Worm (Caenorhabditis elegans) whole organism, L4 larva: ENCODE results near the gene ethe-1.

ENCODE experiments used
- F10B5.3 ChIP-seq: sonication (generic microtip); optimal IDR thresholded peaks from 2 replicates; lab custom pipeline; 2016; ENCODE audit warnings: mild to moderate bottlenecking, missing genetic modification characterization, missing compliant biosample characterization
- Y5F2A.4 ChIP-seq: fragments of 200-800 bp; sonication (Bioruptor generic); optimal IDR thresholded peaks from 2 replicates; lab custom pipeline; 2018; ENCODE audit warnings: mild to moderate bottlenecking, missing genetic modification characterization, missing compliant biosample characterization
- Y75B8A.6 ChIP-seq: fragments of 200-800 bp; sonication (Bioruptor generic); IDR thresholded peaks from 2 replicates; pipeline ENCODE4 v1.3.6; 2022; ENCODE audit warnings: missing genetic modification reagents, missing genetic modification characterization, missing compliant biosample characterization
- aha-1 ChIP-seq: fragments of 150-350 bp; peaks from one replicate; lab custom pipeline; 2014; ENCODE audit warnings: missing biosample characterization, missing genetic modification characterization
- ceh-82 ChIP-seq: sonication (generic microtip); optimal IDR thresholded peaks from 2 replicates; lab custom pipeline; 2017; ENCODE audit warnings: missing biosample characterization, missing genetic modification characterization
- cey-2 ChIP-seq: sonication (generic microtip); optimal IDR thresholded peaks from 3 replicates; lab custom pipeline; 2017; ENCODE audit warnings: missing genetic modification characterization, mild to moderate bottlenecking, missing compliant biosample characterization, antibody characterized with exemption, borderline replicate concordance; ENCODE audit not compliant: insufficient read depth
- daf-16 ChIP-seq, 3 experiments: sonication (generic microtip); optimal IDR thresholded peaks; 2 replicates each; lab custom pipeline; 2016 to 2017; ENCODE audit warnings: missing genetic modification characterization in 3 of 3, missing genetic modification reagents in 3 of 3, mild to moderate bottlenecking in 2 of 3, missing compliant biosample characterization in 2 of 3, missing biosample characterization in 1 of 3, moderate library complexity in 1 of 3
- duxl-1 ChIP-seq: sonication (generic microtip); optimal IDR thresholded peaks from 2 replicates; lab custom pipeline; 2016; ENCODE audit warnings: mild to moderate bottlenecking, missing genetic modification characterization, moderate library complexity, missing compliant biosample characterization; ENCODE audit not compliant: poor library complexity
- dve-1 ChIP-seq: sonication (generic microtip); optimal IDR thresholded peaks from 2 replicates; lab custom pipeline; 2017; ENCODE audit warnings: antibody characterized with exemption, mild to moderate bottlenecking, missing genetic modification characterization, missing compliant biosample characterization; ENCODE audit not compliant: insufficient read depth
- fos-1 ChIP-seq: fragments of 150-350 bp; optimal IDR thresholded peaks from 2 replicates; lab custom pipeline; 2014; ENCODE audit warnings: missing biosample characterization, missing genetic modification characterization
- hif-1 ChIP-seq, 2 experiments: sonication (generic microtip); optimal IDR thresholded peaks; 2 replicates each; lab custom pipeline; 2016 to 2017; ENCODE audit warnings: missing compliant biosample characterization in 2 of 2, missing genetic modification characterization in 2 of 2, missing genetic modification reagents in 2 of 2, missing genotype in 2 of 2, mild to moderate bottlenecking in 1 of 2
- hlh-11 ChIP-seq: fragments of 200-800 bp; sonication (Bioruptor generic); optimal IDR thresholded peaks from 2 replicates; lab custom pipeline; 2018; ENCODE audit warnings: mild to moderate bottlenecking, missing genetic modification characterization, missing compliant biosample characterization
- hlh-30 ChIP-seq: sonication (generic microtip); optimal IDR thresholded peaks from 2 replicates; lab custom pipeline; 2017; ENCODE audit warnings: antibody characterized with exemption, mild to moderate bottlenecking, missing genetic modification characterization, missing compliant biosample characterization; ENCODE audit not compliant: insufficient read depth
- jun-1 ChIP-seq: fragments of 150-350 bp; optimal IDR thresholded peaks from 2 replicates; lab custom pipeline; 2014; ENCODE audit warnings: missing biosample characterization, missing genetic modification reagents, missing genetic modification characterization
- lin-1 ChIP-seq: fragments of 200-800 bp; sonication (Bioruptor generic); IDR thresholded peaks from 2 replicates; pipeline ENCODE4 v1.3.6; 2022; ENCODE audit warnings: missing genetic modification reagents, missing genetic modification characterization, missing compliant biosample characterization
- lin-13 ChIP-seq: fragments of 150-350 bp; optimal IDR thresholded peaks from 2 replicates; lab custom pipeline; 2014; ENCODE audit warnings: missing biosample characterization, missing genetic modification reagents, missing genetic modification characterization
- lin-38 ChIP-seq: fragments of 200-800 bp; sonication (Bioruptor generic); IDR thresholded peaks from 2 replicates; pipeline ENCODE4 v1.3.6; 2022; ENCODE audit warnings: missing genetic modification reagents, missing genetic modification characterization, missing compliant biosample characterization
- lin-39 ChIP-seq: fragments of 150-350 bp; optimal IDR thresholded peaks from 2 replicates; lab custom pipeline; 2014; ENCODE audit warnings: missing biosample characterization, missing genetic modification reagents, missing genetic modification characterization
- lsy-2 ChIP-seq, 2 experiments: fragments of 150-350 bp in 1 of 2; sonication (generic microtip) in 1 of 2; optimal IDR thresholded peaks; 2 replicates each; lab custom pipeline; 2014 to 2017; ENCODE audit warnings: missing biosample characterization in 2 of 2, missing genetic modification characterization in 2 of 2
- mdt-29 ChIP-seq: fragments of 200-800 bp; sonication (Bioruptor generic); IDR thresholded peaks from 2 replicates; pipeline ENCODE4 v1.3.6; 2022; ENCODE audit warnings: missing genetic modification reagents, missing genetic modification characterization, missing compliant biosample characterization
- mes-2 ChIP-seq: sonication (generic microtip); optimal IDR thresholded peaks from 2 replicates; lab custom pipeline; 2016; ENCODE audit warnings: missing genotype, mild to moderate bottlenecking, missing genetic modification characterization, missing compliant biosample characterization; ENCODE audit not compliant: poor library complexity, severe bottlenecking
- nhr-102 ChIP-seq: sonication (generic microtip); optimal IDR thresholded peaks from 2 replicates; lab custom pipeline; 2016; ENCODE audit warnings: mild to moderate bottlenecking, missing genetic modification characterization, moderate library complexity, missing compliant biosample characterization
- nhr-111 ChIP-seq: fragments of 200-800 bp; sonication (Bioruptor generic); optimal IDR thresholded peaks from 2 replicates; lab custom pipeline; 2018; ENCODE audit warnings: mild to moderate bottlenecking, missing genetic modification characterization, missing compliant biosample characterization
- nhr-25 ChIP-seq: sonication (generic microtip); optimal IDR thresholded peaks from 2 replicates; lab custom pipeline; 2017; ENCODE audit warnings: missing genetic modification characterization, mild to moderate bottlenecking, missing compliant biosample characterization, antibody characterized with exemption, moderate library complexity, borderline replicate concordance; ENCODE audit not compliant: insufficient read depth
- nhr-41 ChIP-seq: fragments of 200-800 bp; sonication (Bioruptor generic); IDR thresholded peaks from 2 replicates; pipeline ENCODE4 v1.3.6; 2022; ENCODE audit warnings: missing genetic modification reagents, missing genetic modification characterization, missing compliant biosample characterization
- pha-4 ChIP-seq, 2 experiments: fragments of 150-350 bp in 1 of 2; fragments of 200-800 bp in 1 of 2; sonication (Bioruptor generic) in 1 of 2; IDR thresholded peaks in 1 of 2; optimal IDR thresholded peaks in 1 of 2; 2 replicates each; pipeline versions ENCODE4 v1.3.6 to Lab custom; 2014 to 2022; ENCODE audit warnings: missing genetic modification characterization in 2 of 2, missing genetic modification reagents in 2 of 2, missing biosample characterization in 1 of 2, missing compliant biosample characterization in 1 of 2
- php-3 ChIP-seq: fragments of 200-800 bp; sonication (Bioruptor generic); IDR thresholded peaks from 2 replicates; pipeline ENCODE4 v1.3.6; 2022; ENCODE audit warnings: missing genetic modification reagents, missing genetic modification characterization, missing compliant biosample characterization
- pqm-1 ChIP-seq: sonication (generic microtip); optimal IDR thresholded peaks from 2 replicates; lab custom pipeline; 2017; ENCODE audit warnings: missing biosample characterization, missing genetic modification characterization
- sdz-12 ChIP-seq: fragments of 200-800 bp; sonication (Bioruptor generic); optimal IDR thresholded peaks from 2 replicates; lab custom pipeline; 2018; ENCODE audit warnings: mild to moderate bottlenecking, missing genetic modification characterization, missing compliant biosample characterization
- snpc-1.2 ChIP-seq: fragments of 200-800 bp; sonication (Bioruptor generic); IDR thresholded peaks from 2 replicates; pipeline ENCODE4 v1.3.6; 2022; ENCODE audit warnings: missing genetic modification reagents, missing genetic modification characterization, missing compliant biosample characterization
- spr-1 ChIP-seq: sonication (generic microtip); optimal IDR thresholded peaks from 2 replicates; lab custom pipeline; 2016; ENCODE audit warnings: mild to moderate bottlenecking, missing genetic modification characterization, missing compliant biosample characterization
- unc-62 ChIP-seq, 3 experiments: fragments of 150-350 bp in 1 of 3; sonication (generic microtip); optimal IDR thresholded peaks in 2 of 3; peaks in 1 of 3; 1 replicate in 1 of 3; 2 replicates in 2 of 3; lab custom pipeline; 2014 to 2017; ENCODE audit warnings: missing biosample characterization in 3 of 3, missing genetic modification characterization in 3 of 3, missing genetic modification reagents in 3 of 3, missing genotype in 1 of 3
- vab-7 ChIP-seq: fragments of 200-800 bp; sonication (Bioruptor generic); IDR thresholded peaks from 2 replicates; pipeline ENCODE4 v1.3.6; 2022; ENCODE audit warnings: missing genetic modification reagents, missing genetic modification characterization, missing compliant biosample characterization

Gene ethe-1

DNA sequence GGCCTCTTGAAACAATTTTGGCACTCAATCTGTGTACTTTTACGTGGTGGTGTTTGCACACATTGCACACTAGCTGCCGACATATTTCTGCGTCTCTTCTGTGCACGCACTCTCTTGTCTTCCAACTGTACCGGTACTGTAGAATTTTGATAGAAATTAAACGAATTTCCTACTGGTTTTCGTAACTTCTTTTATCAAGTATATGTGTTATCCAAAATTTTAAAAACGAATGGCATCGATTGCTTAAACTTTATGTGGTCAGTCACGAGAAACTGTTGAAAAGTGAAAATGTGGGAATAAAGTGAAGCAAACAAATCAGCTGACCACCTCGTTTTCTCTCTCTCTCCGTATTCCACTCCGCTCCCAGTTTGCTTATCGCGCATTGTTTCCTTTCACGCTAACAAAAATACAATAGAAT is 4.8 kb upstream of the ethe-1 start (continued):
- no peak; the same call in 1 of the 2 replicates for TF ChIP-seq lin-1 (GFP tag; lab: Robert Waterston, UW)
- TF ChIP-seq lin-13 (GFP tag; lab: Kevin White, UChicago), result peak; percentile 19
- TF ChIP-seq pqm-1, result peak; percentile 38
- peak; percentile 19 to 20 for TF ChIP-seq hif-1 (tag; optimal IDR thresholded peaks at IDR 0.05; lab: Kevin White, UChicago)
- peak; percentile 92 for TF ChIP-seq hlh-11 (tag; lab: Kevin White, UChicago)
- no peak for TF ChIP-seq fos-1
- no peak for TF ChIP-seq nhr-41 (GFP tag; lab: Robert Waterston, UW)
- TF ChIP-seq pha-4 (GFP tag; IDR thresholded peaks at IDR 0.05; lab: Robert Waterston, UW), result 0 out of 2 replicates have a peak, but pooled peaks have one; percentile 35
- no peak for TF ChIP-seq pha-4 (tag; optimal IDR thresholded peaks at IDR 0.05; lab: Kevin White, UChicago)
- no peak for TF ChIP-seq unc-62 (GFP tag; optimal IDR thresholded peaks at IDR 0.05 in 1 of 2; lab: Kevin White, UChicago)
- no peak for TF ChIP-seq unc-62 (tag; optimal IDR thresholded peaks at IDR 0.05; lab: Kevin White, UChicago)
- TF ChIP-seq lsy-2 (tag; optimal IDR thresholded peaks at IDR 0.05; lab: Kevin White, UChicago), result peak in 1 of 2 experiments; percentile 51
- TF ChIP-seq nhr-25 (tag; lab: Kevin White, UChicago), result no peak
- no peak for TF ChIP-seq spr-1
- no peak for TF ChIP-seq F10B5.3 (tag; lab: Kevin White, UChicago)
- no peak for TF ChIP-seq lin-39
- no peak for TF ChIP-seq Y5F2A.4 (GFP tag; lab: Kevin White, UChicago)
- peak; percentile 9 for TF ChIP-seq jun-1 (tag; lab: Kevin White, UChicago)
- no peak for TF ChIP-seq php-3
- no peak for TF ChIP-seq cey-2 (tag; lab: Kevin White, UChicago)
- TF ChIP-seq lin-38 (GFP tag; lab: Robert Waterston, UW), result peak; percentile 26; the same call in 1 of the 2 replicates
- no peak for TF ChIP-seq Y75B8A.6 (GFP tag; lab: Robert Waterston, UW)
- TF ChIP-seq mdt-29 (GFP tag; lab: Robert Waterston, UW), result no peak
- no peak for TF ChIP-seq ceh-82 (tag; lab: Kevin White, UChicago)
- peak; percentile 70 for TF ChIP-seq dve-1 (tag; lab: Kevin White, UChicago)
- peak; percentile 46 for TF ChIP-seq duxl-1 (tag; lab: Kevin White, UChicago)

DNA sequence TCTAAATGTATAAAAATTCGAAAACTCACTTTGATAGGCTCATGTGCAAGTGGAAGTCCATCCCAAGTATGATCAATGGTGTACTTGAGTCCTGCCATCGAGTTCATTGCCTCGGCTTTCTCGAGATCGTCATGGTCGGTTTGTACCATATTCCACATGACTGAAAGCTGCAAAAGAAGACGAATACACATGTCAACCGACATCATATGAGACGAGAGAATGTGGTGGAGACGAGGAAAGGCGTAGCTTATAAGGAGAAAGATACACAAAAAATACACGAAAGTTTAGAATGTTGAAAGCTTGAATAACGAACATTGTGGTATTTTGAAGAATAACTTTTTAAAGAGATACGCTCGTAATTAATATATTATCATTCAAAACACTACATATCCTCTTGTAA is 4.3 kb upstream of the ethe-1 start, which contains the start of gene C33A12.3:
C33A12.3 (minus strand) TSS at position 167 of the 400 bp plus-strand sequence.
- peak; percentile 58 for TF ChIP-seq hlh-30 (tag; lab: Kevin White, UChicago)
- TF ChIP-seq vab-7 (GFP tag; lab: Robert Waterston, UW), result no peak

DNA sequence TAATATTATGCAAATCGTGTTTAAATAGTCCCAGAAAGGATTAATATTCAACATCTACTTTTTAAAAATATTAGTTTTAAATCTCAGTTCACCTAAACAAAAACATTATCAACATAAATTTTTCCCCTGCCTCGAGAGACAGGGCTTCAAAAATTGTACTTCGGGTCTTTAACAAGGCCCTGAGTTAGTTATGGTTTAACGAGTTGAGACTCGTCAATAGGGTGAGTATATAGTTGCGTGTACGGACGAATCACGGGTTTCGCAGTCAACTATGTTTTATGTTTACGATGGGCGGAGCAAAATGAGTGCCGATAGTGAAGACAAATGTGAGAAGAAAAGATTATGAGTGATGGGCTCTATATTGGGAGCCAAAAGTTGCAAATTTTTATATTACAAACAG is 3.1 kb upstream of the ethe-1 start:
- TF ChIP-seq snpc-1.2 (GFP tag; lab: Robert Waterston, UW), result 0 out of 2 replicates have a peak, but pooled peaks have one; percentile 6
- peak; percentile 8 for TF ChIP-seq pqm-1
- no peak for TF ChIP-seq nhr-25 (tag; lab: Kevin White, UChicago)
- peak; percentile 2; the same call in 1 of the 2 replicates for TF ChIP-seq lin-38 (GFP tag; lab: Robert Waterston, UW)
- TF ChIP-seq php-3, result peak; percentile 43; the same call in 1 of the 2 replicates
- TF ChIP-seq nhr-111, result no peak
- TF ChIP-seq daf-16 (GFP tag; optimal IDR thresholded peaks at IDR 0.05; lab: Kevin White, UChicago), result no peak
- TF ChIP-seq daf-16 (tag; optimal IDR thresholded peaks at IDR 0.05; lab: Kevin White, UChicago), result peak; percentile 85
- TF ChIP-seq sdz-12 (GFP tag; lab: Kevin White, UChicago), result no peak
- peak; percentile 99 for TF ChIP-seq aha-1 (tag; lab: Kevin White, UChicago)
- TF ChIP-seq mes-2 (tag; lab: Kevin White, UChicago), result peak; percentile 54
- peak; percentile 36 for TF ChIP-seq nhr-102 (tag; lab: Kevin White, UChicago)
- peak; percentile 19 for TF ChIP-seq hlh-11 (tag; lab: Kevin White, UChicago)
